Fruit fly (Drosophila melanogaster) whole organism, embryonic: ENCODE data around the gene Irc.
A peak's percentile ranks its signal among the peaks of the same experiment; 100 is the strongest.

Source experiments
- Bgb ChIP-seq: fragments of 200-800 bp; sonication (Bioruptor generic); IDR thresholded peaks from 2 replicates; pipeline ENCODE4 v1.3.6; 2022; ENCODE audit warnings: missing biosample characterization, missing genetic modification characterization; ENCODE audit not compliant: partially characterized antibody
- CG10979 ChIP-seq: fragments of 200-800 bp; sonication (Bioruptor generic); optimal IDR thresholded peaks from 2 replicates; lab custom pipeline; 2018; ENCODE audit warnings: missing biosample characterization, mild to moderate bottlenecking, missing genetic modification characterization, moderate library complexity
- CG11560 ChIP-seq: fragments of 200-800 bp; sonication (Bioruptor generic); IDR thresholded peaks from 3 replicates; pipeline ENCODE4 v1.3.6; 2022; ENCODE audit warnings: missing biosample characterization, missing genetic modification characterization
- CG12391 ChIP-seq: fragments of 200-800 bp; sonication (Bioruptor generic); optimal IDR thresholded peaks from 3 replicates; lab custom pipeline; 2018; ENCODE audit warnings: missing biosample characterization, mild to moderate bottlenecking, missing genetic modification characterization, moderate library complexity
- CG12659 ChIP-seq: fragments of 200-800 bp; sonication (Bioruptor generic); optimal IDR thresholded peaks from 3 replicates; lab custom pipeline; 2017; ENCODE audit warnings: mild to moderate bottlenecking, missing biosample characterization, missing genetic modification reagents, missing genetic modification characterization
- CG13123 ChIP-seq: fragments of 200-800 bp; sonication (Bioruptor generic); optimal IDR thresholded peaks from 2 replicates; lab custom pipeline; 2016; ENCODE audit warnings: missing biosample characterization, missing genetic modification characterization
- CG15514 ChIP-seq: fragments of 200-800 bp; sonication (Bioruptor generic); optimal IDR thresholded peaks from 3 replicates; lab custom pipeline; 2017; ENCODE audit warnings: missing biosample characterization, missing genetic modification characterization, mild to moderate bottlenecking, moderate library complexity, missing genetic modification reagents
- CG2120 ChIP-seq: fragments of 200-800 bp; sonication (Bioruptor generic); optimal IDR thresholded peaks from 3 replicates; lab custom pipeline; 2016; ENCODE audit warnings: missing biosample characterization, missing genetic modification characterization
- CG2875 ChIP-seq: fragments of 200-800 bp; sonication (Bioruptor generic); optimal IDR thresholded peaks from 2 replicates; lab custom pipeline; 2017; ENCODE audit warnings: missing biosample characterization, mild to moderate bottlenecking, missing genetic modification characterization, missing genetic modification reagents
- CG30020 ChIP-seq: fragments of 200-800 bp; optimal IDR thresholded peaks from 2 replicates; lab custom pipeline; 2019; ENCODE audit warnings: missing biosample characterization, mild to moderate bottlenecking, missing genetic modification characterization, moderate library complexity
- CG34422 ChIP-seq: fragments of 200-800 bp; sonication (Bioruptor generic); IDR thresholded peaks from 3 replicates; pipeline ENCODE4 v1.3.6; 2022; ENCODE audit warnings: missing biosample characterization, missing genetic modification characterization
- CG42726 ChIP-seq: fragments of 200-800 bp; sonication (Bioruptor generic); IDR thresholded peaks from 2 replicates; pipeline ENCODE4 v1.3.6; 2022; ENCODE audit warnings: missing biosample characterization, missing genetic modification characterization; ENCODE audit not compliant: partially characterized antibody
- CG6791 ChIP-seq: fragments of 200-800 bp; sonication (Bioruptor generic); IDR thresholded peaks from 3 replicates; pipeline ENCODE4 v1.3.6; 2022; ENCODE audit warnings: missing biosample characterization, missing genetic modification characterization; ENCODE audit not compliant: partially characterized antibody
- CG9609 ChIP-seq: fragments of 200-800 bp; sonication (Bioruptor generic); optimal IDR thresholded peaks from 3 replicates; lab custom pipeline; 2016; ENCODE audit warnings: missing biosample characterization, missing genetic modification characterization
- CG9932 ChIP-seq: fragments of 200-800 bp; sonication (Bioruptor generic); IDR thresholded peaks from 2 replicates; pipeline ENCODE4 v1.3.6; 2022; ENCODE audit warnings: missing biosample characterization, missing genetic modification characterization
- CTCF ChIP-seq: fragments of 200-800 bp; sonication (Bioruptor generic); optimal IDR thresholded peaks from 2 replicates; lab custom pipeline; 2017; ENCODE audit warnings: missing biosample characterization, mild to moderate bottlenecking, missing genetic modification characterization, moderate library complexity
- Dek ChIP-seq: fragments of 200-800 bp; sonication (Bioruptor generic); optimal IDR thresholded peaks from 3 replicates; lab custom pipeline; 2019; ENCODE audit warnings: missing biosample characterization, mild to moderate bottlenecking, missing genetic modification characterization, moderate library complexity
- Dref ChIP-seq: fragments of 200-800 bp; sonication (Bioruptor generic); IDR thresholded peaks from 2 replicates; pipeline ENCODE4 v1.3.6; 2022; ENCODE audit warnings: missing biosample characterization, missing genetic modification characterization
- E2f2 ChIP-seq: fragments of 200-800 bp; sonication (Bioruptor generic); IDR thresholded peaks from 2 replicates; pipeline ENCODE4 v1.3.6; 2022; ENCODE audit warnings: missing biosample characterization, missing genetic modification characterization
- Fer1 ChIP-seq: fragments of 200-800 bp; sonication (Bioruptor generic); optimal IDR thresholded peaks from 2 replicates; lab custom pipeline; 2017; ENCODE audit warnings: missing biosample characterization, mild to moderate bottlenecking, missing genetic modification characterization
- HLH54F ChIP-seq: fragments of 200-800 bp; sonication (Bioruptor generic); optimal IDR thresholded peaks from 3 replicates; lab custom pipeline; 2016; ENCODE audit warnings: missing biosample characterization, missing genetic modification characterization
- Hr51 ChIP-seq, 2 experiments: fragments of 200-800 bp; sonication (Bioruptor generic); optimal IDR thresholded peaks; 2 replicates in 1 of 2; 3 replicates in 1 of 2; lab custom pipeline; 2016 to 2018; ENCODE audit warnings: missing biosample characterization in 2 of 2, missing genetic modification characterization in 2 of 2, mild to moderate bottlenecking in 1 of 2, moderate library complexity in 1 of 2
- MBD-R2 ChIP-seq: fragments of 200-800 bp; sonication (Bioruptor generic); IDR thresholded peaks from 2 replicates; pipeline ENCODE4 v1.3.6; 2022; ENCODE audit warnings: missing biosample characterization, missing genetic modification characterization
- MESR4 ChIP-seq: fragments of 200-800 bp; sonication (Bioruptor generic); optimal IDR thresholded peaks from 2 replicates; lab custom pipeline; 2018; ENCODE audit warnings: missing biosample characterization, mild to moderate bottlenecking, missing genetic modification characterization, moderate library complexity
- NC2β ChIP-seq: fragments of 200-800 bp; sonication (Bioruptor generic); optimal IDR thresholded peaks from 2 replicates; lab custom pipeline; 2016; ENCODE audit warnings: missing biosample characterization, missing genetic modification characterization
- Scr ChIP-seq: fragments of 200-800 bp; sonication (Bioruptor generic); IDR thresholded peaks from 2 replicates; pipeline ENCODE4 v1.3.6; 2022; ENCODE audit warnings: missing biosample characterization, missing genetic modification characterization; ENCODE audit not compliant: partially characterized antibody
- abd-A ChIP-seq: fragments of 200-800 bp; sonication (Bioruptor generic); optimal IDR thresholded peaks from 3 replicates; lab custom pipeline; 2019; ENCODE audit warnings: missing biosample characterization, mild to moderate bottlenecking, missing genetic modification characterization, moderate library complexity
- al ChIP-seq: fragments of 200-800 bp; sonication (Bioruptor generic); IDR thresholded peaks from 2 replicates; pipeline ENCODE4 v1.3.6; 2022; ENCODE audit warnings: missing biosample characterization, missing genetic modification characterization
- az2 ChIP-seq: fragments of 200-800 bp; sonication (Bioruptor generic); optimal IDR thresholded peaks from 3 replicates; lab custom pipeline; 2016; ENCODE audit warnings: missing biosample characterization, missing genetic modification characterization
- cg ChIP-seq: fragments of 200-800 bp; sonication (Bioruptor generic); optimal IDR thresholded peaks from 3 replicates; lab custom pipeline; 2019; ENCODE audit warnings: missing biosample characterization, mild to moderate bottlenecking, missing genetic modification characterization, moderate library complexity
- croc ChIP-seq: fragments of 200-800 bp; sonication (Bioruptor generic); conservative IDR thresholded peaks from 3 replicates; pipeline ENCODE4 v1.3.6; 2022; ENCODE audit warnings: missing biosample characterization, missing genetic modification characterization
- crp ChIP-seq, 2 experiments: fragments of 200-800 bp; sonication (Bioruptor generic); optimal IDR thresholded peaks; 2 replicates in 1 of 2; 3 replicates in 1 of 2; lab custom pipeline; 2017; ENCODE audit warnings: missing biosample characterization in 2 of 2, missing genetic modification characterization in 2 of 2, mild to moderate bottlenecking in 1 of 2, moderate library complexity in 1 of 2
- ems ChIP-seq: fragments of 200-800 bp; sonication (Bioruptor generic); optimal IDR thresholded peaks from 3 replicates; lab custom pipeline; 2016; ENCODE audit warnings: missing biosample characterization, missing genetic modification characterization
- fd64A ChIP-seq: fragments of 200-800 bp; sonication (Bioruptor generic); optimal IDR thresholded peaks from 3 replicates; lab custom pipeline; 2018; ENCODE audit warnings: missing biosample characterization, mild to moderate bottlenecking, missing genetic modification characterization
- gsb-n ChIP-seq: fragments of 200-800 bp; sonication (Bioruptor generic); optimal IDR thresholded peaks from 3 replicates; lab custom pipeline; 2018; ENCODE audit warnings: missing biosample characterization, mild to moderate bottlenecking, missing genetic modification characterization
- ind ChIP-seq: fragments of 200-800 bp; sonication (Bioruptor generic); optimal IDR thresholded peaks from 3 replicates; lab custom pipeline; 2016; ENCODE audit warnings: missing biosample characterization, missing genetic modification characterization
- klu ChIP-seq: fragments of 200-800 bp; sonication (Bioruptor generic); IDR thresholded peaks from 2 replicates; pipeline ENCODE4 v1.3.6; 2022; ENCODE audit warnings: missing biosample characterization, missing genetic modification characterization
- lbe ChIP-seq: fragments of 200-800 bp; sonication (Bioruptor generic); optimal IDR thresholded peaks from 2 replicates; lab custom pipeline; 2016; ENCODE audit warnings: missing biosample characterization, mild to moderate bottlenecking, missing genetic modification characterization
- nerfin-2 ChIP-seq: fragments of 200-800 bp; sonication (Bioruptor generic); IDR thresholded peaks from 2 replicates; pipeline ENCODE4 v1.3.6; 2022; ENCODE audit warnings: missing biosample characterization, missing genetic modification characterization; ENCODE audit not compliant: partially characterized antibody
- phol ChIP-seq: fragments of 200-800 bp; sonication (Bioruptor generic); optimal IDR thresholded peaks from 3 replicates; lab custom pipeline; 2018; ENCODE audit warnings: missing biosample characterization, mild to moderate bottlenecking, missing genetic modification characterization, moderate library complexity
- pnt ChIP-seq: fragments of 200-800 bp; sonication (Bioruptor generic); optimal IDR thresholded peaks from 3 replicates; lab custom pipeline; 2016; ENCODE audit warnings: missing biosample characterization, missing genetic modification characterization
- row ChIP-seq: fragments of 200-800 bp; sonication (Bioruptor generic); IDR thresholded peaks from 3 replicates; pipeline ENCODE4 v1.3.6; 2022; ENCODE audit warnings: missing biosample characterization, missing genetic modification characterization
- tap ChIP-seq: fragments of 200-800 bp; optimal IDR thresholded peaks from 3 replicates; lab custom pipeline; 2019; ENCODE audit warnings: missing biosample characterization, mild to moderate bottlenecking, missing genetic modification characterization, moderate library complexity
- trem ChIP-seq: fragments of 200-800 bp; optimal IDR thresholded peaks from 3 replicates; lab custom pipeline; 2019; ENCODE audit warnings: missing biosample characterization, mild to moderate bottlenecking, missing genetic modification characterization, moderate library complexity
- zen2 ChIP-seq: fragments of 200-800 bp; sonication (Bioruptor generic); IDR thresholded peaks from 3 replicates; pipeline ENCODE4 v1.3.6; 2022; ENCODE audit warnings: missing biosample characterization, missing genetic modification characterization; ENCODE audit not compliant: partially characterized antibody

The Irc gene

DNA sequence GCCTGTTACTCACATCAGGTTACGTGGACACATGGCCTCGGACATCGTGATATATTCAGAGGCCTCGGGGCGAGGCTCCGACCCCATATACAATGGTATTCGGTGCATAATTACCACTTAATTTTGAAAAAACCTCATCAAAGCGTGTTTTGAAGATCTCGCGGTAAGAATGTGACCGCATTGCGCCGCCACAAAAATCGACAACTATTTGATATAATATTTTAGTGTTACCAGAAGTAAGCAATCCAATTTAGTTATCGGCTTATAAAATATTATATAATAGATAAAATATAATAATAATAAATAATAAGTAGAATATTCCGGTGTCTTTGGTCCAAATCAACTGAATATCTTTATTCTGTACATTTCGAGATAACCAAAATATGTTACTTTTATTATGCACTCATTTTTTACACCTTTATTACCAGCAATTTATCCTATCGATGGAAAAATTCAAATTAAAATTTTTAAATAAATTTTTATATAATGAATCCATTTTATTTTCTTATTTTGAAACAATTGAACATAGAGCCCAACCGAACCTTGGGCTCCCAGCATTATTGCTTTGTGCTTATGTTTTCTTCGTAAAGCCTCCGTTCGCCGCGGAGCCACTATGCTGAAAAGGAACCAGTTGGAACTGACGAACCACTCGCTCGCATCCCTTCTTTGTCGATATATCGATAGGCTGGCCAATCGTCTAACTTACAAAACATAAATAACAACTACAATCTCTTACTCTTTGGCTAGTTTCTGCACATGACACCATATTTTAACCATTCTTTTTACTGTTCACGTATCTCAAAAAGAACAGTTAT is 37.5 kb downstream of the Irc start, which contains the start of the genes CG18213 and Trm7-32 (continued):
- TF ChIP-seq CG42726 (GFP tag; lab: Robert Waterston, UW) (peak; percentile 86; the same call in 1 of the 2 replicates), gsb-n (tag; lab: Kevin White, UChicago) (no peak), CG12659 (GFP tag; lab: Kevin White, UChicago) (peak; percentile 55), E2f2 (peak; percentile 80), Hr51 (GFP tag; optimal IDR thresholded peaks at IDR 0.05; lab: Kevin White, UChicago) (no peak), al (GFP tag; lab: Robert Waterston, UW) (no peak), Bgb (GFP tag; lab: Robert Waterston, UW) (peak; percentile 92), ems (GFP tag; lab: Kevin White, UChicago) (peak; percentile 12), fd64A (no peak), abd-A (no peak), CG10979 (peak; percentile 18), row (peak; percentile 89), MBD-R2 (GFP tag; lab: Robert Waterston, UW) (peak; percentile 72), HLH54F (GFP tag; lab: Kevin White, UChicago) (peak; percentile 5), CG34422 (GFP tag; lab: Robert Waterston, UW) (no peak), CG9609 (GFP tag; lab: Kevin White, UChicago) (no peak), CG6791 (GFP tag; lab: Robert Waterston, UW) (peak; percentile 87), CG2120 (GFP tag; lab: Kevin White, UChicago) (peak; percentile 59), CG12391 (tag; lab: Kevin White, UChicago) (peak; percentile 49)

dm6 chr3R:17042838-17043569 is 40.3 kb downstream of the Irc start, which contains the start of the genes bdwf and Patr-1:
TSS of gene bdwf (minus strand) at chr3R:17043136.
TSS of gene Patr-1 (plus strand) at chr3R:17043564.
- peak; percentile 36 for TF ChIP-seq Dek (tag; lab: Kevin White, UChicago)
- TF ChIP-seq CTCF (GFP tag; lab: Kevin White, UChicago), result peak; percentile 24
- peak; percentile 95 for TF ChIP-seq Scr (GFP tag; lab: Robert Waterston, UW)
- TF ChIP-seq CG9932 (GFP tag; lab: Robert Waterston, UW), result peak; percentile 38; the same call in 1 of the 2 replicates
- peak; percentile 4 for TF ChIP-seq NC2β (GFP tag; lab: Kevin White, UChicago)
- peak; percentile 99 for TF ChIP-seq CG15514 (GFP tag; lab: Kevin White, UChicago)
- TF ChIP-seq Fer1 (GFP tag; lab: Kevin White, UChicago), result no peak
- TF ChIP-seq tap (tag; lab: Kevin White, UChicago), result no peak
- TF ChIP-seq CG11560, result peak; percentile 59; the same call in 1 of the 3 replicates
- peak; percentile 84 for TF ChIP-seq nerfin-2 (GFP tag; lab: Robert Waterston, UW)
- TF ChIP-seq zen2, result peak; percentile 81; the same call in 2 of the 3 replicates
- peak; percentile 66 for TF ChIP-seq MBD-R2 (GFP tag; lab: Robert Waterston, UW)
- TF ChIP-seq lbe (GFP tag; lab: Kevin White, UChicago), result peak; percentile 25
- TF ChIP-seq crp (GFP tag; optimal IDR thresholded peaks at IDR 0.05; lab: Kevin White, UChicago), result peak in 1 of 2 experiments; percentile 6
- peak; percentile 7 for TF ChIP-seq az2 (GFP tag; lab: Kevin White, UChicago)
- TF ChIP-seq row, result peak; percentile 75
- TF ChIP-seq cg (GFP tag; lab: Kevin White, UChicago), result no peak
- peak; percentile 62 for TF ChIP-seq MESR4 (GFP tag; lab: Kevin White, UChicago)
- peak; percentile 93 for TF ChIP-seq CG42726 (GFP tag; lab: Robert Waterston, UW)
- TF ChIP-seq klu (GFP tag; lab: Robert Waterston, UW), result no peak
- peak; percentile 65 for TF ChIP-seq trem
- peak; percentile 37 for TF ChIP-seq ind (GFP tag; lab: Kevin White, UChicago)
- TF ChIP-seq Dref (GFP tag; lab: Robert Waterston, UW), result peak; percentile 87
- TF ChIP-seq CG2875, result no peak
- TF ChIP-seq CG13123 (GFP tag; lab: Kevin White, UChicago), result no peak
- TF ChIP-seq CG30020, result peak; percentile 44
- TF ChIP-seq HLH54F (GFP tag; lab: Kevin White, UChicago), result peak; percentile 53
- no peak for TF ChIP-seq croc (GFP tag; lab: Robert Waterston, UW)
- peak; percentile 43 for TF ChIP-seq phol (tag; lab: Kevin White, UChicago)
- no peak for TF ChIP-seq pnt
